Worm (Caenorhabditis elegans): ENCODE data around the gene hars-1.
A peak's percentile ranks its signal among the peaks of the same experiment; 100 is the strongest.

Gene hars-1

ce11 chrIV:10855946-10856345 lies 2.8 kb upstream of the hars-1 start:
- TF ChIP-seq dpl-1 (GFP tag; optimal IDR thresholded peaks at IDR 0.05) (no peak), unc-30 (tag; optimal IDR thresholded peaks at IDR 0.05) (no peak), unc-98 (GFP tag; IDR thresholded peaks at IDR 0.05) (no peak), ces-1 (GFP tag; optimal IDR thresholded peaks at IDR 0.05) (no peak), rnt-1 (tag; optimal IDR thresholded peaks at IDR 0.05) (no peak)

- TF ChIP-seq hpl-2 (GFP tag; optimal IDR thresholded peaks at IDR 0.05) = no peak
- TF ChIP-seq efl-1 (optimal IDR thresholded peaks at IDR 0.05) = no peak
- peak in 1 of 2 experiments; percentile 41 for TF ChIP-seq efl-1 (GFP tag; optimal IDR thresholded peaks at IDR 0.05 in 1 of 2)
Observed at ce11 chrIV:10861102-10861501, 2.3 kb downstream of the hars-1 start, which contains the start of gene rbm-22. TSS of gene rbm-22 (plus strand) at chrIV:10861402.

ce11 chrIV:10864031-10864430 lies 5.3 kb downstream of the hars-1 start, which contains the start of gene nish-1:
TSS of gene nish-1 (plus strand) at chrIV:10864331.
- no peak for TF ChIP-seq ztf-11 (tag; optimal IDR thresholded peaks at IDR 0.05)
- no peak for TF ChIP-seq nhr-71 (tag; optimal IDR thresholded peaks at IDR 0.05)
- TF ChIP-seq nhr-90 (tag; optimal IDR thresholded peaks at IDR 0.05; ENCODE audit: poor library complexity) = no peak
- TF ChIP-seq ztf-4 (tag; optimal IDR thresholded peaks at IDR 0.05) = no peak

DNA sequence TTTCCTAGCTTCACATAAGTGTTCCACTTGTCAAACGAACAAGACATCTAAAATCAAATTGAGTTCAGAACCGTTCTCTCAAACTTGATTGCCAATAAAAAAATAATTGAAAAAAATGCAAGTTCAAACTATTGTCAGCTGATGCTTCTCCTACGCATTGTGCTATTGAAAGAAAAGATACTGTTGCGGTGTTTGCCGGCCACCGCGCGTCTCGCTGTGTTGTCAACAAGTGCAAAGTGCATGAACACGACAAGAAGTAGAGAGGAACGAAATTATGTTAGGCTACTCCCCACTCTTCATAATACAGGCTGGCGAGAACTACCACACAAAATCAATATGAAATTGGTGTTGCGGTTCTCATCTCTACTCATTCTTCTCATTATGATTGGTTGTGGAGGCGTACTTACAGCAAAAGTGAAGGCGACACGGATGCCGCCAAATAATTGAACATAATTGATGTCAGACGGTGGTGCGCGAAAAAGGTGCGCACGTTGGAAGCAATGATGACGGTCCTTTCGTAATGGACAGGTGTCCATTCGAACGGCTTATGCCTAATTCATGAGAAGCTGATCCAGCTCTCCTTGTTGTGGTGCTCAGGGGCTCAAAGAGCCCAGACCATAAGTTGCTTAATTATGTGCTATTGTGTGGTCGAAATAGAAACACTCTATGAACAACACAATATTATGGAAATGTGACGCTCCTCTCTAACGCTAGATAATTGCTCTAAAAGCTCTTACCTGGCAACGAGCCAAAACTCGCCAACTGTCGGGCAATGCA lies 8.8 kb downstream of the hars-1 start:
- TF ChIP-seq mep-1 (tag; optimal IDR thresholded peaks at IDR 0.05) (no peak), efl-1 (optimal IDR thresholded peaks at IDR 0.05) (no peak), efl-1 (GFP tag; optimal IDR thresholded peaks at IDR 0.05 in 1 of 2) (peak in 1 of 2 experiments; percentile 59)

ce11 chrIV:10868629-10869251 lies 10.0 kb downstream of the hars-1 start, which contains the start of gene F13E9.11:
TSS of gene F13E9.11 (minus strand) at chrIV:10869135.
- no peak for TF ChIP-seq aly-2 (tag; optimal IDR thresholded peaks at IDR 0.05)
- TF ChIP-seq fos-1 (tag; optimal IDR thresholded peaks at IDR 0.05) = no peak
- TF ChIP-seq swsn-7 (tag; optimal IDR thresholded peaks at IDR 0.05) = no peak
- no peak for TF ChIP-seq ces-1 (GFP tag; optimal IDR thresholded peaks at IDR 0.05)
- no peak for TF ChIP-seq irx-1 (tag; optimal IDR thresholded peaks at IDR 0.05)
- peak in 1 of 3 experiments; percentile 43 for TF ChIP-seq ceh-82 (tag; optimal IDR thresholded peaks at IDR 0.05)
- TF ChIP-seq fkh-4 (tag; optimal IDR thresholded peaks at IDR 0.05; ENCODE audit: borderline replicate concordance) = no peak
- no peak for TF ChIP-seq nhr-20 (tag; optimal IDR thresholded peaks at IDR 0.05)
- peak; percentile 74 for TF ChIP-seq lin-14 (GFP tag; optimal IDR thresholded peaks at IDR 0.05)
- TF ChIP-seq snu-23 (GFP tag; optimal IDR thresholded peaks at IDR 0.05) = no peak
- TF ChIP-seq lin-15B (tag; optimal IDR thresholded peaks at IDR 0.05) = no peak
- TF ChIP-seq nhr-90 (tag; optimal IDR thresholded peaks at IDR 0.05; ENCODE audit: poor library complexity) = no peak
- TF ChIP-seq nhr-71 (tag; optimal IDR thresholded peaks at IDR 0.05) = no peak
- TF ChIP-seq lin-13 (GFP tag; optimal IDR thresholded peaks at IDR 0.05) = no peak
- TF ChIP-seq unc-62 (GFP tag; optimal IDR thresholded peaks at IDR 0.05) = no peak
- TF ChIP-seq ceh-90 (tag; optimal IDR thresholded peaks at IDR 0.05) = no peak
- TF ChIP-seq egl-27 (tag; optimal IDR thresholded peaks at IDR 0.05) = no peak
- no peak for TF ChIP-seq nhr-28 (tag; optimal IDR thresholded peaks at IDR 0.05)
- no peak for TF ChIP-seq grh-1 (GFP tag; IDR thresholded peaks at IDR 0.05)
- TF ChIP-seq lin-35 (GFP tag; optimal IDR thresholded peaks at IDR 0.05) = no peak
- TF ChIP-seq unc-86 (tag; optimal IDR thresholded peaks at IDR 0.05) = no peak
- peak; percentile 15 for TF ChIP-seq tbx-2 (tag; optimal IDR thresholded peaks at IDR 0.05)
- TF ChIP-seq nhr-47 (tag; optimal IDR thresholded peaks at IDR 0.05) = peak; percentile 2
- peak; percentile 4 for TF ChIP-seq rnt-1 (tag; optimal IDR thresholded peaks at IDR 0.05)
